Fruit fly (Drosophila melanogaster) whole organism, embryonic: ENCODE results near the gene CG11828.
A peak's percentile ranks its signal among the peaks of the same experiment; 100 is the strongest.

ENCODE experiments used
- CG10209 ChIP-seq: fragments of 200-800 bp; sonication (Bioruptor generic); optimal IDR thresholded peaks from 3 replicates; lab custom pipeline; 2017; ENCODE audit warnings: missing biosample characterization, mild to moderate bottlenecking, missing genetic modification characterization, missing genetic modification reagents
- CG10274 ChIP-seq: fragments of 200-800 bp; sonication (Bioruptor generic); optimal IDR thresholded peaks from 3 replicates; lab custom pipeline; 2017; ENCODE audit warnings: missing biosample characterization, mild to moderate bottlenecking, missing genetic modification characterization
- CG10321 ChIP-seq: fragments of 200-800 bp; sonication (Bioruptor generic); IDR thresholded peaks from 2 replicates; pipeline ENCODE4 v1.3.6; 2022; ENCODE audit warnings: missing biosample characterization, missing genetic modification characterization
- CG12236 ChIP-seq: fragments of 200-800 bp; sonication (Bioruptor generic); optimal IDR thresholded peaks from 2 replicates; lab custom pipeline; 2016; ENCODE audit warnings: missing biosample characterization, missing genetic modification characterization
- CG12744 ChIP-seq: fragments of 200-800 bp; sonication (Bioruptor generic); optimal IDR thresholded peaks from 2 replicates; lab custom pipeline; 2016; ENCODE audit warnings: missing biosample characterization, missing genetic modification characterization
- CG14710 ChIP-seq: fragments of 200-800 bp; sonication (Bioruptor generic); optimal IDR thresholded peaks from 3 replicates; lab custom pipeline; 2019; ENCODE audit warnings: missing biosample characterization, mild to moderate bottlenecking, missing genetic modification characterization, moderate library complexity
- CG1792 ChIP-seq: fragments of 200-800 bp; sonication (Bioruptor generic); optimal IDR thresholded peaks from 2 replicates; lab custom pipeline; 2016; ENCODE audit warnings: missing biosample characterization, missing genetic modification characterization
- CG18764 ChIP-seq: fragments of 200-800 bp; sonication (Bioruptor generic); optimal IDR thresholded peaks from 3 replicates; lab custom pipeline; 2016; ENCODE audit warnings: missing biosample characterization, missing genetic modification characterization
- CG2120 ChIP-seq: fragments of 200-800 bp; sonication (Bioruptor generic); optimal IDR thresholded peaks from 3 replicates; lab custom pipeline; 2016; ENCODE audit warnings: missing biosample characterization, missing genetic modification characterization
- CG30403 ChIP-seq: fragments of 200-800 bp; sonication (Bioruptor generic); optimal IDR thresholded peaks from 3 replicates; lab custom pipeline; 2016; ENCODE audit warnings: missing biosample characterization, missing genetic modification characterization
- CG31388 ChIP-seq: fragments of 200-800 bp; sonication (Bioruptor generic); optimal IDR thresholded peaks from 2 replicates; lab custom pipeline; 2016; ENCODE audit warnings: missing biosample characterization, missing genetic modification characterization
- CG32767 ChIP-seq: fragments of 200-800 bp; sonication (Bioruptor generic); IDR thresholded peaks from 2 replicates; pipeline ENCODE4 v1.3.6; 2022; ENCODE audit warnings: missing biosample characterization, missing genetic modification characterization
- CG4424 ChIP-seq: fragments of 200-800 bp; sonication (Bioruptor generic); optimal IDR thresholded peaks from 3 replicates; lab custom pipeline; 2016; ENCODE audit warnings: missing biosample characterization, missing genetic modification characterization
- CG6813 ChIP-seq: fragments of 200-800 bp; sonication (Bioruptor generic); optimal IDR thresholded peaks from 2 replicates; lab custom pipeline; 2017; ENCODE audit warnings: missing biosample characterization, missing genetic modification characterization, mild to moderate bottlenecking, moderate library complexity, missing genetic modification reagents
- CG8290 ChIP-seq, 3 experiments: fragments of 200-800 bp; sonication (Bioruptor generic); optimal IDR thresholded peaks; 2 replicates each; lab custom pipeline; 2016 to 2019; ENCODE audit warnings: missing biosample characterization in 3 of 3, missing genetic modification characterization in 3 of 3, mild to moderate bottlenecking in 2 of 3, moderate library complexity in 1 of 3
- CG8924 ChIP-seq: fragments of 200-800 bp; optimal IDR thresholded peaks from 3 replicates; lab custom pipeline; 2019; ENCODE audit warnings: missing biosample characterization, mild to moderate bottlenecking, missing genetic modification characterization, moderate library complexity
- D ChIP-seq, 2 experiments: fragments of 200-800 bp in 1 of 2; fragments of >200 bp in 1 of 2; sonication (Bioruptor generic) in 1 of 2; optimal IDR thresholded peaks; 2 replicates in 1 of 2; 3 replicates in 1 of 2; lab custom pipeline; 2017; ENCODE audit warnings: mild to moderate bottlenecking in 1 of 2, missing biosample characterization in 1 of 2, missing genetic modification characterization in 1 of 2, missing genetic modification reagents in 1 of 2
- Dad ChIP-seq: fragments of 200-800 bp; sonication (Bioruptor generic); optimal IDR thresholded peaks from 3 replicates; lab custom pipeline; 2016; ENCODE audit warnings: missing biosample characterization, missing genetic modification characterization
- Hr3 ChIP-seq: fragments of 200-800 bp; sonication (Bioruptor generic); optimal IDR thresholded peaks from 3 replicates; lab custom pipeline; 2016; ENCODE audit warnings: missing biosample characterization, missing genetic modification characterization
- Ptx1 ChIP-seq: fragments of 200-800 bp; sonication (Bioruptor generic); IDR thresholded peaks from 2 replicates; pipeline ENCODE4 v1.3.6; 2022; ENCODE audit warnings: missing biosample characterization, missing genetic modification characterization
- Scr ChIP-seq: fragments of 200-800 bp; sonication (Bioruptor generic); IDR thresholded peaks from 2 replicates; pipeline ENCODE4 v1.3.6; 2022; ENCODE audit warnings: missing biosample characterization, missing genetic modification characterization; ENCODE audit not compliant: partially characterized antibody
- Side ChIP-seq: fragments of 200-800 bp; sonication (Bioruptor generic); optimal IDR thresholded peaks from 2 replicates; lab custom pipeline; 2016; ENCODE audit warnings: missing biosample characterization, missing genetic modification characterization
- Six4 ChIP-seq: fragments of 200-800 bp; sonication (Bioruptor generic); optimal IDR thresholded peaks from 2 replicates; lab custom pipeline; 2016; ENCODE audit warnings: missing biosample characterization, missing genetic modification characterization
- Xrp1 ChIP-seq: fragments of 200-800 bp; sonication (Bioruptor generic); IDR thresholded peaks from 2 replicates; pipeline ENCODE4 v1.3.6; 2022; ENCODE audit warnings: missing biosample characterization, missing genetic modification characterization
- ash1 ChIP-seq: fragments of 200-800 bp; sonication (Bioruptor generic); optimal IDR thresholded peaks from 2 replicates; lab custom pipeline; 2018; ENCODE audit warnings: missing biosample characterization, mild to moderate bottlenecking, missing genetic modification characterization
- corto ChIP-seq: fragments of 200-800 bp; sonication (Bioruptor generic); optimal IDR thresholded peaks from 2 replicates; lab custom pipeline; 2016; ENCODE audit warnings: missing biosample characterization, mild to moderate bottlenecking, missing genetic modification characterization, moderate library complexity
- crp ChIP-seq, 2 experiments: fragments of 200-800 bp; sonication (Bioruptor generic); optimal IDR thresholded peaks; 2 replicates in 1 of 2; 3 replicates in 1 of 2; lab custom pipeline; 2017; ENCODE audit warnings: missing biosample characterization in 2 of 2, missing genetic modification characterization in 2 of 2, mild to moderate bottlenecking in 1 of 2, moderate library complexity in 1 of 2
- ftz-f1 ChIP-seq: fragments of 200-800 bp; sonication (Bioruptor generic); optimal IDR thresholded peaks from 2 replicates; lab custom pipeline; 2016; ENCODE audit warnings: missing biosample characterization, missing genetic modification characterization
- gem ChIP-seq: fragments of 200-800 bp; sonication (Bioruptor generic); optimal IDR thresholded peaks from 2 replicates; lab custom pipeline; 2019; ENCODE audit warnings: missing biosample characterization, mild to moderate bottlenecking, missing genetic modification characterization, moderate library complexity
- gfzf ChIP-seq: fragments of 200-800 bp; sonication (Bioruptor generic); optimal IDR thresholded peaks from 2 replicates; lab custom pipeline; 2016; ENCODE audit warnings: missing biosample characterization, mild to moderate bottlenecking, missing genetic modification characterization, moderate library complexity
- hkb ChIP-seq, 2 experiments: fragments of 200-800 bp in 1 of 2; fragments of >200 bp in 1 of 2; sonication (Bioruptor generic) in 1 of 2; IDR thresholded peaks in 1 of 2; optimal IDR thresholded peaks in 1 of 2; 2 replicates each; pipeline versions ENCODE4 v1.3.6 to Lab custom; 2017 to 2022; ENCODE audit warnings: missing biosample characterization in 1 of 2, missing genetic modification characterization in 1 of 2
- klu ChIP-seq: fragments of 200-800 bp; sonication (Bioruptor generic); IDR thresholded peaks from 2 replicates; pipeline ENCODE4 v1.3.6; 2022; ENCODE audit warnings: missing biosample characterization, missing genetic modification characterization
- lilli ChIP-seq: fragments of 200-800 bp; sonication (Bioruptor generic); optimal IDR thresholded peaks from 3 replicates; lab custom pipeline; 2016; ENCODE audit warnings: missing biosample characterization, missing genetic modification characterization
- mld ChIP-seq: fragments of 200-800 bp; sonication (Bioruptor generic); IDR thresholded peaks from 3 replicates; pipeline ENCODE4 v1.3.6; 2022; ENCODE audit warnings: missing biosample characterization, missing genetic modification characterization; ENCODE audit not compliant: partially characterized antibody
- nmo ChIP-seq: fragments of 200-800 bp; sonication (Bioruptor generic); optimal IDR thresholded peaks from 2 replicates; lab custom pipeline; 2018; ENCODE audit warnings: missing biosample characterization, mild to moderate bottlenecking, missing genetic modification characterization, moderate library complexity
- nom ChIP-seq: fragments of 200-800 bp; sonication (Bioruptor generic); optimal IDR thresholded peaks from 2 replicates; lab custom pipeline; 2017; ENCODE audit warnings: missing biosample characterization, missing genetic modification characterization, mild to moderate bottlenecking, moderate library complexity, missing genetic modification reagents
- odd ChIP-seq: fragments of 200-800 bp; sonication (Bioruptor generic); optimal IDR thresholded peaks from 2 replicates; lab custom pipeline; 2017; ENCODE audit warnings: missing biosample characterization, mild to moderate bottlenecking, missing genetic modification characterization
- onecut ChIP-seq: fragments of 200-800 bp; sonication (Bioruptor generic); IDR thresholded peaks from 2 replicates; pipeline ENCODE4 v1.3.6; 2022; ENCODE audit warnings: missing biosample characterization, missing genetic modification characterization
- org-1 ChIP-seq: fragments of 200-800 bp; sonication (Bioruptor generic); optimal IDR thresholded peaks from 2 replicates; lab custom pipeline; 2017; ENCODE audit warnings: missing biosample characterization, missing genetic modification characterization
- rib ChIP-seq: fragments of 200-800 bp; sonication (Bioruptor generic); IDR thresholded peaks from 2 replicates; pipeline ENCODE4 v1.3.6; 2022; ENCODE audit warnings: missing biosample characterization, missing genetic modification characterization
- run ChIP-seq: fragments of 200-800 bp; sonication (Bioruptor generic); optimal IDR thresholded peaks from 3 replicates; lab custom pipeline; 2018; ENCODE audit warnings: missing biosample characterization, mild to moderate bottlenecking, missing genetic modification characterization
- slp2 ChIP-seq: fragments of 200-800 bp; sonication (Bioruptor generic); optimal IDR thresholded peaks from 2 replicates; lab custom pipeline; 2016; ENCODE audit warnings: missing biosample characterization, missing genetic modification characterization
- sqz ChIP-seq: fragments of 200-800 bp; sonication (Bioruptor generic); optimal IDR thresholded peaks from 3 replicates; lab custom pipeline; 2018; ENCODE audit warnings: missing biosample characterization, mild to moderate bottlenecking, missing genetic modification characterization
- tna ChIP-seq: fragments of 200-800 bp; sonication (Bioruptor generic); IDR thresholded peaks from 2 replicates; pipeline ENCODE4 v1.3.6; 2022; ENCODE audit warnings: missing biosample characterization, missing genetic modification characterization; ENCODE audit not compliant: partially characterized antibody
- zen ChIP-seq: fragments of 200-800 bp; sonication (Bioruptor generic); optimal IDR thresholded peaks from 3 replicates; lab custom pipeline; 2018; ENCODE audit warnings: missing biosample characterization, mild to moderate bottlenecking, missing genetic modification characterization, moderate library complexity
- zen2 ChIP-seq: fragments of 200-800 bp; sonication (Bioruptor generic); IDR thresholded peaks from 3 replicates; pipeline ENCODE4 v1.3.6; 2022; ENCODE audit warnings: missing biosample characterization, missing genetic modification characterization; ENCODE audit not compliant: partially characterized antibody

Gene CG11828

DNA sequence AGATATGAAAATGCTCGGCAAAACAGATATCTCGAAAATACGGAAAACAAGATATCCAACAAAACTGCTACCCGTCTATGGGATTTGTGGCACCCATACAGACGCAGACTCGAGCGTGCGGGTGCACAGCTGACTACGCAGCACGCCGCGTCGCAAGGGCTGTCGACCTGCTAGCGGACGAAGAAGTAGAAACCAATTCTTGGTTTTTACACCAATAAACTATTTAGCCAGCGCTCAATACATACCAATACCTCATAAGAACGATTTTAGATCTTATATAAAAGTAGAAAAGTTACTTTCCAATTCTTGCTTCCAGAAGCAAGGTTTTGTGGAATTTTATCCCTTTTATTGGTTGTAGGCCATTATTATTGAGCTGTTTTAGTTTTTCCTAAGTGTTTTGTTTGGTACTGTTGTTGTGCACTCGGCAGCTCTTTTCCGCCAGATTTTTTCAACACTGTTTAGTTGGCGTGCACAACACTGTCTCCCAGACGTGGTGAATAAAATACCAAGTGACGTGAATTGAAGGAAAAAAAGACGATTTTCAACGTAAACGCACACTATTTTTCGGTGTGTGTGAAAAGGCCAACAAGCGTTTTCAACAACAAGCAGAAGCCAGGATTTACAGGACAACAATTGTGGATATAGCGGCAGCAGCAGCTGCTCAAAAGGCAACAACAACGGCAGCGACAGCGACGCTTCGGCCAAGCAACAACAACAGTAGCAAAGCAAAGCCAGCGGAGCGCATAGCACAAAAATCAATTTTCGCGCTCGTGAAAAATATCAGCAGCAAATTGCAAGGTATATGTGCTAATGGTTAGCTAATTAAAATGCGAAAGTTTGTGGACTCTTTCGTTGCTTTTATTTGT, 34.0 kb upstream of the CG11828 start (continued):
- TF ChIP-seq gem (tag; lab: Kevin White, UChicago) (peak; percentile 80), slp2 (GFP tag; lab: Kevin White, UChicago) (peak; percentile 81), CG14710 (tag; lab: Kevin White, UChicago) (peak; percentile 79), CG10274 (peak; percentile 71), CG8290 (GFP tag; optimal IDR thresholded peaks at IDR 0.05; lab: Kevin White, UChicago) (peak; percentile 50), CG8290 (tag; optimal IDR thresholded peaks at IDR 0.05; lab: Kevin White, UChicago) (peak in 1 of 2 experiments; percentile 68), ftz-f1 (peak; percentile 43), gfzf (GFP tag; lab: Kevin White, UChicago) (peak; percentile 44), run (tag; lab: Kevin White, UChicago) (no peak), ash1 (GFP tag; lab: Kevin White, UChicago) (no peak), tna (no peak), Dad (GFP tag; lab: Kevin White, UChicago) (peak; percentile 83), Hr3 (GFP tag; lab: Kevin White, UChicago) (peak; percentile 75), klu (peak; percentile 70), CG10321 (no peak), corto (GFP tag; lab: Kevin White, UChicago) (no peak), onecut (GFP tag; lab: Robert Waterston, UW) (peak; percentile 50), CG31388 (GFP tag; lab: Kevin White, UChicago) (peak; percentile 66), CG12236 (GFP tag; lab: Kevin White, UChicago) (peak; percentile 62), CG8924 (tag; lab: Kevin White, UChicago) (peak; percentile 78), CG4424 (GFP tag; lab: Kevin White, UChicago) (peak; percentile 79), rib (GFP tag; lab: Robert Waterston, UW) (no peak; the same call in 1 of the 2 replicates), org-1 (GFP tag; lab: Kevin White, UChicago) (peak; percentile 66), zen2 (GFP tag; lab: Robert Waterston, UW) (no peak), CG32767 (GFP tag; lab: Robert Waterston, UW) (peak; percentile 35; the same call in 1 of the 2 replicates), CG30403 (peak; percentile 89), Side (GFP tag; lab: Kevin White, UChicago) (peak; percentile 80), CG6813 (GFP tag; lab: Kevin White, UChicago) (peak; percentile 62), nmo (GFP tag; lab: Kevin White, UChicago) (peak; percentile 67), lilli (GFP tag; lab: Kevin White, UChicago) (peak; percentile 90), mld (GFP tag; lab: Robert Waterston, UW) (no peak), hkb (optimal IDR thresholded peaks at IDR 0.05; lab: Kevin White, UChicago) (peak; percentile 67), hkb (GFP tag; IDR thresholded peaks at IDR 0.05; lab: Robert Waterston, UW) (peak; percentile 63), CG1792 (GFP tag; lab: Kevin White, UChicago) (peak; percentile 86), CG12744 (peak; percentile 16), crp (GFP tag; optimal IDR thresholded peaks at IDR 0.05; lab: Kevin White, UChicago) (peak in 1 of 2 experiments; percentile 83), odd (GFP tag; lab: Kevin White, UChicago) (peak; percentile 58), Ptx1 (GFP tag; lab: Robert Waterston, UW) (peak; percentile 83), CG10209 (GFP tag; lab: Kevin White, UChicago) (peak; percentile 79), CG2120 (GFP tag; lab: Kevin White, UChicago) (peak; percentile 95), Six4 (GFP tag; lab: Kevin White, UChicago) (peak; percentile 68), Scr (GFP tag; lab: Robert Waterston, UW) (no peak), zen (peak; percentile 21), nom (GFP tag; lab: Kevin White, UChicago) (peak; percentile 75), sqz (GFP tag; lab: Kevin White, UChicago) (peak; percentile 58), Xrp1 (GFP tag; lab: Robert Waterston, UW) (peak; percentile 77), D (optimal IDR thresholded peaks at IDR 0.05; lab: Kevin White, UChicago) (no peak), D (GFP tag; optimal IDR thresholded peaks at IDR 0.05; lab: Kevin White, UChicago) (peak; percentile 64), CG18764 (GFP tag; lab: Kevin White, UChicago) (peak; percentile 85)
